Worm (Caenorhabditis elegans) whole organism, L4 larva: Measurements from ENCODE around the gene hrpa-2.

Experiments used
- F26F4.8 ChIP-seq: fragments of 200-800 bp; sonication (Bioruptor generic); conservative IDR thresholded peaks from 2 replicates; pipeline ENCODE4 v1.3.6; 2022; ENCODE audit warnings: missing genetic modification characterization, missing compliant biosample characterization
- F44E2.7 ChIP-seq: fragments of 200-800 bp; sonication (Bioruptor generic); IDR thresholded peaks from 2 replicates; pipeline ENCODE4 v2.1.2; 2022; ENCODE audit warnings: missing genetic modification characterization, missing compliant biosample characterization
- F49E8.2 ChIP-seq: sonication (generic microtip); optimal IDR thresholded peaks from 2 replicates; lab custom pipeline; 2016; ENCODE audit warnings: missing compliant biosample characterization, mild to moderate bottlenecking, missing genetic modification characterization, borderline replicate concordance
- Y105C5A.15 ChIP-seq: fragments of 200-800 bp; sonication (Bioruptor generic); IDR thresholded peaks from 2 replicates; pipeline ENCODE4 v1.3.6; 2022; ENCODE audit warnings: missing genetic modification characterization, missing compliant biosample characterization
- Y5F2A.4 ChIP-seq: fragments of 200-800 bp; sonication (Bioruptor generic); optimal IDR thresholded peaks from 2 replicates; lab custom pipeline; 2018; ENCODE audit warnings: mild to moderate bottlenecking, missing genetic modification characterization, missing compliant biosample characterization
- aha-1 ChIP-seq: fragments of 150-350 bp; peaks from one replicate; lab custom pipeline; 2014; ENCODE audit warnings: missing biosample characterization, missing genetic modification characterization
- attf-4 ChIP-seq: sonication (generic microtip); optimal IDR thresholded peaks from 3 replicates; lab custom pipeline; 2017; ENCODE audit warnings: missing biosample characterization, missing genetic modification characterization
- ceh-20 ChIP-seq: fragments of 200-800 bp; sonication (Bioruptor generic); IDR thresholded peaks from 2 replicates; pipeline ENCODE4 v1.3.6; 2022; ENCODE audit warnings: missing genetic modification reagents, missing genetic modification characterization, missing compliant biosample characterization
- ceh-28 ChIP-seq: fragments of 150-350 bp; optimal IDR thresholded peaks from 2 replicates; lab custom pipeline; 2014; ENCODE audit warnings: missing biosample characterization, missing genetic modification reagents, missing genetic modification characterization
- ctbp-1 ChIP-seq: fragments of 200-800 bp; sonication (Bioruptor generic); IDR thresholded peaks from 2 replicates; pipeline ENCODE4 v1.3.6; 2022; ENCODE audit warnings: missing genetic modification reagents, missing genetic modification characterization, missing compliant biosample characterization
- daf-12 ChIP-seq: fragments of 150-350 bp; optimal IDR thresholded peaks from 2 replicates; lab custom pipeline; 2014; ENCODE audit warnings: missing biosample characterization, missing genetic modification reagents, missing genetic modification characterization
- dmd-6 ChIP-seq: fragments of 200-800 bp; sonication (Bioruptor generic); IDR thresholded peaks from 2 replicates; pipeline ENCODE4 v1.3.6; 2022; ENCODE audit warnings: missing genetic modification reagents, missing genetic modification characterization, missing compliant biosample characterization
- dmd-8 ChIP-seq: fragments of 200-800 bp; sonication (Bioruptor generic); IDR thresholded peaks from 2 replicates; pipeline ENCODE4 v1.3.6; 2022; ENCODE audit warnings: missing genetic modification characterization, missing compliant biosample characterization
- dpl-1 ChIP-seq: fragments of 150-350 bp; optimal IDR thresholded peaks from 2 replicates; lab custom pipeline; 2014; ENCODE audit warnings: missing biosample characterization, missing genetic modification reagents, missing genetic modification characterization
- egl-27 ChIP-seq: sonication (generic microtip); optimal IDR thresholded peaks from 3 replicates; lab custom pipeline; 2017; ENCODE audit warnings: missing biosample characterization, missing genetic modification reagents, missing genetic modification characterization
- fkh-10 ChIP-seq: fragments of 150-350 bp; optimal IDR thresholded peaks from 2 replicates; lab custom pipeline; 2014; ENCODE audit warnings: missing biosample characterization, missing genetic modification reagents, missing genetic modification characterization
- gei-8 ChIP-seq: fragments of 200-800 bp; sonication (Bioruptor generic); optimal IDR thresholded peaks from 2 replicates; lab custom pipeline; 2018; ENCODE audit warnings: mild to moderate bottlenecking, missing genetic modification characterization, missing compliant biosample characterization
- hif-1 ChIP-seq, 2 experiments: sonication (generic microtip); optimal IDR thresholded peaks; 2 replicates each; lab custom pipeline; 2016 to 2017; ENCODE audit warnings: missing compliant biosample characterization in 2 of 2, missing genetic modification characterization in 2 of 2, missing genetic modification reagents in 2 of 2, missing genotype in 2 of 2, mild to moderate bottlenecking in 1 of 2
- hmg-1.1 ChIP-seq: fragments of 200-800 bp; sonication (Bioruptor generic); IDR thresholded peaks from 2 replicates; pipeline ENCODE4 v1.3.6; 2022; ENCODE audit warnings: missing genetic modification reagents, missing genetic modification characterization, missing compliant biosample characterization
- lim-7 ChIP-seq: fragments of 200-800 bp; sonication (Bioruptor generic); IDR thresholded peaks from 2 replicates; pipeline ENCODE4 v1.3.6; 2022; ENCODE audit warnings: missing genetic modification characterization, missing compliant biosample characterization
- lin-29 ChIP-seq: fragments of 200-800 bp; sonication (Bioruptor generic); IDR thresholded peaks from 2 replicates; pipeline ENCODE4 v1.3.6; 2022; ENCODE audit warnings: missing genetic modification reagents, missing genetic modification characterization, missing compliant biosample characterization
- lin-38 ChIP-seq: fragments of 200-800 bp; sonication (Bioruptor generic); IDR thresholded peaks from 2 replicates; pipeline ENCODE4 v1.3.6; 2022; ENCODE audit warnings: missing genetic modification reagents, missing genetic modification characterization, missing compliant biosample characterization
- lsy-2 ChIP-seq, 2 experiments: fragments of 150-350 bp in 1 of 2; sonication (generic microtip) in 1 of 2; optimal IDR thresholded peaks; 2 replicates each; lab custom pipeline; 2014 to 2017; ENCODE audit warnings: missing biosample characterization in 2 of 2, missing genetic modification characterization in 2 of 2
- madf-9 ChIP-seq: fragments of 200-800 bp; sonication (Bioruptor generic); conservative IDR thresholded peaks from 2 replicates; pipeline ENCODE4 v1.3.6; 2022; ENCODE audit warnings: missing genetic modification reagents, missing genetic modification characterization, missing compliant biosample characterization
- mdl-1 ChIP-seq, 2 experiments: fragments of 150-350 bp in 1 of 2; sonication (generic microtip) in 1 of 2; optimal IDR thresholded peaks; 2 replicates each; lab custom pipeline; 2014 to 2017; ENCODE audit warnings: missing biosample characterization in 2 of 2, missing genetic modification characterization in 2 of 2
- mdt-29 ChIP-seq: fragments of 200-800 bp; sonication (Bioruptor generic); IDR thresholded peaks from 2 replicates; pipeline ENCODE4 v1.3.6; 2022; ENCODE audit warnings: missing genetic modification reagents, missing genetic modification characterization, missing compliant biosample characterization
- mep-1 ChIP-seq: fragments of 150-350 bp; sonication (generic microtip); optimal IDR thresholded peaks from 3 replicates; lab custom pipeline; 2014; ENCODE audit warnings: missing biosample characterization, missing genetic modification characterization
- mes-2 ChIP-seq: sonication (generic microtip); optimal IDR thresholded peaks from 2 replicates; lab custom pipeline; 2016; ENCODE audit warnings: missing genotype, mild to moderate bottlenecking, missing genetic modification characterization, missing compliant biosample characterization; ENCODE audit not compliant: poor library complexity, severe bottlenecking
- mxl-3 ChIP-seq: fragments of 200-800 bp; sonication (Bioruptor generic); optimal IDR thresholded peaks from 2 replicates; lab custom pipeline; 2018; ENCODE audit warnings: mild to moderate bottlenecking, missing genetic modification characterization, missing compliant biosample characterization
- nhr-102 ChIP-seq: sonication (generic microtip); optimal IDR thresholded peaks from 2 replicates; lab custom pipeline; 2016; ENCODE audit warnings: mild to moderate bottlenecking, missing genetic modification characterization, moderate library complexity, missing compliant biosample characterization
- nhr-11 ChIP-seq: fragments of 150-350 bp; optimal IDR thresholded peaks from 2 replicates; lab custom pipeline; 2014; ENCODE audit warnings: missing biosample characterization, missing genetic modification characterization
- nhr-237 ChIP-seq: sonication (generic microtip); optimal IDR thresholded peaks from 2 replicates; lab custom pipeline; 2017; ENCODE audit warnings: missing biosample characterization, missing genetic modification characterization
- nhr-76 ChIP-seq: fragments of 150-350 bp; optimal IDR thresholded peaks from 2 replicates; lab custom pipeline; 2014; ENCODE audit warnings: missing biosample characterization, missing genetic modification characterization
- pha-4 ChIP-seq, 2 experiments: fragments of 150-350 bp in 1 of 2; fragments of 200-800 bp in 1 of 2; sonication (Bioruptor generic) in 1 of 2; IDR thresholded peaks in 1 of 2; optimal IDR thresholded peaks in 1 of 2; 2 replicates each; pipeline versions ENCODE4 v1.3.6 to Lab custom; 2014 to 2022; ENCODE audit warnings: missing genetic modification characterization in 2 of 2, missing genetic modification reagents in 2 of 2, missing biosample characterization in 1 of 2, missing compliant biosample characterization in 1 of 2
- pqm-1 ChIP-seq: sonication (generic microtip); optimal IDR thresholded peaks from 2 replicates; lab custom pipeline; 2017; ENCODE audit warnings: missing biosample characterization, missing genetic modification characterization
- snpc-1.2 ChIP-seq: fragments of 200-800 bp; sonication (Bioruptor generic); IDR thresholded peaks from 2 replicates; pipeline ENCODE4 v1.3.6; 2022; ENCODE audit warnings: missing genetic modification reagents, missing genetic modification characterization, missing compliant biosample characterization
- tra-1 ChIP-seq: fragments of 200-800 bp; sonication (Bioruptor generic); IDR thresholded peaks from 2 replicates; pipeline ENCODE4 v1.3.6; 2022; ENCODE audit warnings: missing genetic modification reagents, missing genetic modification characterization, missing compliant biosample characterization
- unc-62 ChIP-seq, 3 experiments: fragments of 150-350 bp in 1 of 3; sonication (generic microtip); optimal IDR thresholded peaks in 2 of 3; peaks in 1 of 3; 1 replicate in 1 of 3; 2 replicates in 2 of 3; lab custom pipeline; 2014 to 2017; ENCODE audit warnings: missing biosample characterization in 3 of 3, missing genetic modification characterization in 3 of 3, missing genetic modification reagents in 3 of 3, missing genotype in 1 of 3
- vab-7 ChIP-seq: fragments of 200-800 bp; sonication (Bioruptor generic); IDR thresholded peaks from 2 replicates; pipeline ENCODE4 v1.3.6; 2022; ENCODE audit warnings: missing genetic modification reagents, missing genetic modification characterization, missing compliant biosample characterization

The hrpa-2 gene

ce11 chrX:5209429-5209828 is 6.7 kb upstream of the hrpa-2 start:
- TF ChIP-seq dpl-1 (GFP tag; lab: Kevin White, UChicago) = no peak
- no peak for TF ChIP-seq F26F4.8 (GFP tag; lab: Robert Waterston, UW)
- no peak for TF ChIP-seq nhr-102 (tag; lab: Kevin White, UChicago)
- TF ChIP-seq pqm-1 (tag; lab: Kevin White, UChicago) = no peak
- TF ChIP-seq lin-38 = no peak
- TF ChIP-seq ctbp-1 = no peak
- TF ChIP-seq ceh-20 = peak; percentile 19; the same call in 1 of the 2 replicates
- TF ChIP-seq ceh-28 (tag; lab: Kevin White, UChicago) = no peak
- TF ChIP-seq nhr-11 = peak; percentile 42
- no peak for TF ChIP-seq mdl-1 (tag; optimal IDR thresholded peaks at IDR 0.05; lab: Kevin White, UChicago)
- TF ChIP-seq gei-8 (GFP tag; lab: Kevin White, UChicago) = no peak
- peak in 1 of 2 experiments; percentile 2 for TF ChIP-seq lsy-2 (tag; optimal IDR thresholded peaks at IDR 0.05; lab: Kevin White, UChicago)
- no peak for TF ChIP-seq nhr-237 (tag; lab: Kevin White, UChicago)
- TF ChIP-seq hmg-1.1 = 0 out of 2 replicates have a peak, but pooled peaks have one; percentile 26
- TF ChIP-seq aha-1 (tag; lab: Kevin White, UChicago) = peak; percentile 93
- no peak for TF ChIP-seq Y5F2A.4 (GFP tag; lab: Kevin White, UChicago)
- TF ChIP-seq Y105C5A.15 (GFP tag; lab: Robert Waterston, UW) = no peak
- no peak for TF ChIP-seq madf-9 (GFP tag; lab: Robert Waterston, UW)
- TF ChIP-seq lim-7 = no peak
- TF ChIP-seq hif-1 (tag; optimal IDR thresholded peaks at IDR 0.05; lab: Kevin White, UChicago) = peak; percentile 19 to 97
- TF ChIP-seq tra-1 (GFP tag; lab: Robert Waterston, UW) = no peak
- no peak for TF ChIP-seq daf-12
- no peak for TF ChIP-seq fkh-10
- no peak for TF ChIP-seq mdt-29 (GFP tag; lab: Robert Waterston, UW)

ce11 chrX:5210524-5210923 is 5.6 kb upstream of the hrpa-2 start:
- no peak for TF ChIP-seq attf-4 (tag; lab: Kevin White, UChicago)
- TF ChIP-seq dmd-8 (GFP tag; lab: Robert Waterston, UW) = no peak
- no peak for TF ChIP-seq F44E2.7 (GFP tag; lab: Robert Waterston, UW)
- TF ChIP-seq lin-29 (GFP tag; lab: Robert Waterston, UW) = no peak
- TF ChIP-seq mes-2 (tag; lab: Kevin White, UChicago) = peak; percentile 11
- no peak for TF ChIP-seq vab-7 (GFP tag; lab: Robert Waterston, UW)
- peak; percentile 34; the same call in 1 of the 2 replicates for TF ChIP-seq hmg-1.1
- TF ChIP-seq aha-1 (tag; lab: Kevin White, UChicago) = peak; percentile 90
- no peak for TF ChIP-seq nhr-76
- TF ChIP-seq dmd-6 = 0 out of 2 replicates have a peak, but pooled peaks have one; percentile 10
- TF ChIP-seq F49E8.2 (tag; lab: Kevin White, UChicago) = no peak
- TF ChIP-seq lsy-2 (tag; optimal IDR thresholded peaks at IDR 0.05; lab: Kevin White, UChicago) = peak in 1 of 2 experiments; percentile 11
- no peak for TF ChIP-seq egl-27 (tag; lab: Kevin White, UChicago)
- no peak for TF ChIP-seq pha-4 (GFP tag; IDR thresholded peaks at IDR 0.05; lab: Robert Waterston, UW)
- peak; percentile 30 for TF ChIP-seq pha-4 (tag; optimal IDR thresholded peaks at IDR 0.05; lab: Kevin White, UChicago)
- TF ChIP-seq ctbp-1 = 0 out of 2 replicates have a peak, but pooled peaks have one; percentile 44
- TF ChIP-seq hif-1 (tag; optimal IDR thresholded peaks at IDR 0.05; lab: Kevin White, UChicago) = peak in 1 of 2 experiments; percentile 4
- peak; percentile 42 for TF ChIP-seq mep-1 (tag; lab: Kevin White, UChicago)
- TF ChIP-seq unc-62 (GFP tag; optimal IDR thresholded peaks at IDR 0.05 in 1 of 2; lab: Kevin White, UChicago) = peak in 1 of 2 experiments; percentile 56
- TF ChIP-seq unc-62 (tag; optimal IDR thresholded peaks at IDR 0.05; lab: Kevin White, UChicago) = no peak
- no peak for TF ChIP-seq mxl-3 (GFP tag; lab: Kevin White, UChicago)
- no peak for TF ChIP-seq snpc-1.2 (GFP tag; lab: Robert Waterston, UW)
- TF ChIP-seq, all 104 proteins: peak for 10
